Fruit fly (Drosophila melanogaster) whole organism, embryonic: Measurements from ENCODE around the gene Rdl.
A peak's percentile ranks its signal among the peaks of the same experiment; 100 is the strongest.

ENCODE experiments used
- Atf6 ChIP-seq: fragments of 200-800 bp; sonication (Bioruptor generic); IDR thresholded peaks from 2 replicates; pipeline ENCODE4 v1.3.6; 2022; ENCODE audit warnings: missing biosample characterization, missing genetic modification characterization
- BEAF-32 ChIP-seq: fragments of 200-800 bp; sonication (Bioruptor generic); optimal IDR thresholded peaks from 3 replicates; lab custom pipeline; 2017; ENCODE audit warnings: missing biosample characterization, missing genetic modification characterization, mild to moderate bottlenecking, moderate library complexity, missing genetic modification reagents
- CG10565 ChIP-seq: fragments of 200-800 bp; sonication (Bioruptor generic); optimal IDR thresholded peaks from 3 replicates; lab custom pipeline; 2016; ENCODE audit warnings: missing biosample characterization, mild to moderate bottlenecking, missing genetic modification characterization
- CG10959 ChIP-seq: fragments of 200-800 bp; sonication (Bioruptor generic); IDR thresholded peaks from 2 replicates; pipeline ENCODE4 v1.3.6; 2022; ENCODE audit warnings: missing biosample characterization, missing genetic modification characterization
- CG10979 ChIP-seq: fragments of 200-800 bp; sonication (Bioruptor generic); optimal IDR thresholded peaks from 2 replicates; lab custom pipeline; 2018; ENCODE audit warnings: missing biosample characterization, mild to moderate bottlenecking, missing genetic modification characterization, moderate library complexity
- CG11456 ChIP-seq: fragments of 200-800 bp; sonication (Bioruptor generic); IDR thresholded peaks from 3 replicates; pipeline ENCODE4 v1.3.6; 2022; ENCODE audit warnings: missing biosample characterization, missing genetic modification characterization
- CG14710 ChIP-seq: fragments of 200-800 bp; sonication (Bioruptor generic); optimal IDR thresholded peaks from 3 replicates; lab custom pipeline; 2019; ENCODE audit warnings: missing biosample characterization, mild to moderate bottlenecking, missing genetic modification characterization, moderate library complexity
- CG14965 ChIP-seq: fragments of 200-800 bp; sonication (Bioruptor generic); optimal IDR thresholded peaks from 2 replicates; lab custom pipeline; 2016; ENCODE audit warnings: missing biosample characterization, missing genetic modification characterization, borderline replicate concordance
- CG15011 ChIP-seq: fragments of 200-800 bp; sonication (Bioruptor generic); optimal IDR thresholded peaks from 3 replicates; lab custom pipeline; 2018; ENCODE audit warnings: missing biosample characterization, mild to moderate bottlenecking, missing genetic modification characterization
- CG15696 ChIP-seq: fragments of 200-800 bp; sonication (Bioruptor generic); optimal IDR thresholded peaks from 2 replicates; lab custom pipeline; 2019; ENCODE audit warnings: missing biosample characterization, mild to moderate bottlenecking, missing genetic modification characterization, moderate library complexity
- CG18599 ChIP-seq: fragments of 200-800 bp; sonication (Bioruptor generic); optimal IDR thresholded peaks from 3 replicates; lab custom pipeline; 2017; ENCODE audit warnings: missing biosample characterization, missing genetic modification characterization, mild to moderate bottlenecking, moderate library complexity, missing genetic modification reagents
- CG18619 ChIP-seq: fragments of 200-800 bp; sonication (Bioruptor generic); optimal IDR thresholded peaks from 3 replicates; lab custom pipeline; 2017; ENCODE audit warnings: missing biosample characterization, mild to moderate bottlenecking, missing genetic modification characterization
- CG2199 ChIP-seq: fragments of 200-800 bp; sonication (Bioruptor generic); IDR thresholded peaks from 3 replicates; pipeline ENCODE4 v1.3.6; 2022; ENCODE audit warnings: missing biosample characterization, missing genetic modification characterization
- CG31388 ChIP-seq: fragments of 200-800 bp; sonication (Bioruptor generic); optimal IDR thresholded peaks from 2 replicates; lab custom pipeline; 2016; ENCODE audit warnings: missing biosample characterization, missing genetic modification characterization
- CG32532 ChIP-seq: fragments of 200-800 bp; sonication (Bioruptor generic); IDR thresholded peaks from 2 replicates; pipeline ENCODE4 v1.3.6; 2022; ENCODE audit warnings: missing biosample characterization, missing genetic modification characterization
- CG33557 ChIP-seq: fragments of 200-800 bp; sonication (Bioruptor generic); optimal IDR thresholded peaks from 2 replicates; lab custom pipeline; 2019; ENCODE audit warnings: missing biosample characterization, mild to moderate bottlenecking, missing genetic modification characterization, moderate library complexity
- CG4424 ChIP-seq: fragments of 200-800 bp; sonication (Bioruptor generic); optimal IDR thresholded peaks from 3 replicates; lab custom pipeline; 2016; ENCODE audit warnings: missing biosample characterization, missing genetic modification characterization
- CG4730 ChIP-seq: fragments of 200-800 bp; sonication (Bioruptor generic); IDR thresholded peaks from 2 replicates; pipeline ENCODE4 v1.3.6; 2022; ENCODE audit warnings: missing biosample characterization, missing genetic modification characterization
- CG6254 ChIP-seq: fragments of 200-800 bp; sonication (Bioruptor generic); optimal IDR thresholded peaks from 3 replicates; lab custom pipeline; 2017; ENCODE audit warnings: mild to moderate bottlenecking, missing biosample characterization, missing genetic modification reagents, missing genetic modification characterization
- CG9727 ChIP-seq: fragments of 200-800 bp; sonication (Bioruptor generic); optimal IDR thresholded peaks from 3 replicates; lab custom pipeline; 2017; ENCODE audit warnings: missing biosample characterization, mild to moderate bottlenecking, missing genetic modification characterization
- Dp ChIP-seq: fragments of 200-800 bp; sonication (Bioruptor generic); optimal IDR thresholded peaks from 2 replicates; lab custom pipeline; 2018; ENCODE audit warnings: missing biosample characterization, mild to moderate bottlenecking, missing genetic modification characterization, moderate library complexity
- Drgx ChIP-seq: fragments of 200-800 bp; sonication (Bioruptor generic); IDR thresholded peaks from 2 replicates; pipeline ENCODE4 v1.3.6; 2022; ENCODE audit warnings: missing biosample characterization, missing genetic modification characterization
- ERR ChIP-seq: fragments of 200-800 bp; sonication (Bioruptor generic); optimal IDR thresholded peaks from 2 replicates; lab custom pipeline; 2016; ENCODE audit warnings: missing biosample characterization, missing genetic modification characterization
- Fer1 ChIP-seq: fragments of 200-800 bp; sonication (Bioruptor generic); optimal IDR thresholded peaks from 2 replicates; lab custom pipeline; 2017; ENCODE audit warnings: missing biosample characterization, mild to moderate bottlenecking, missing genetic modification characterization
- Hr78 ChIP-seq, 2 experiments: fragments of 200-800 bp in 1 of 2; fragments of >200 bp in 1 of 2; sonication (Bioruptor generic) in 1 of 2; optimal IDR thresholded peaks; 2 replicates each; lab custom pipeline; 2017 to 2019; ENCODE audit warnings: missing biosample characterization in 2 of 2, missing genetic modification characterization in 2 of 2, mild to moderate bottlenecking in 1 of 2, moderate library complexity in 1 of 2
- Jarid2 ChIP-seq: fragments of 200-800 bp; sonication (Bioruptor generic); optimal IDR thresholded peaks from 3 replicates; lab custom pipeline; 2017; ENCODE audit warnings: mild to moderate bottlenecking, missing biosample characterization, missing genetic modification reagents, missing genetic modification characterization
- Kr ChIP-seq: fragments of 200-800 bp; sonication (Bioruptor generic); optimal IDR thresholded peaks from 2 replicates; lab custom pipeline; 2017; ENCODE audit warnings: missing biosample characterization, mild to moderate bottlenecking, missing genetic modification characterization
- Spps ChIP-seq: fragments of 200-800 bp; sonication (Bioruptor generic); optimal IDR thresholded peaks from 2 replicates; lab custom pipeline; 2018; ENCODE audit warnings: missing biosample characterization, mild to moderate bottlenecking, missing genetic modification characterization
- Xrp1 ChIP-seq: fragments of 200-800 bp; sonication (Bioruptor generic); IDR thresholded peaks from 2 replicates; pipeline ENCODE4 v1.3.6; 2022; ENCODE audit warnings: missing biosample characterization, missing genetic modification characterization
- YL-1 ChIP-seq: fragments of 200-800 bp; sonication (Bioruptor generic); optimal IDR thresholded peaks from 3 replicates; lab custom pipeline; 2017; ENCODE audit warnings: missing biosample characterization, mild to moderate bottlenecking, missing genetic modification characterization
- amos ChIP-seq: fragments of 200-800 bp; sonication (Bioruptor generic); IDR thresholded peaks from 2 replicates; pipeline ENCODE4 v1.3.6; 2022; ENCODE audit warnings: missing biosample characterization, missing genetic modification characterization; ENCODE audit not compliant: partially characterized antibody
- cato ChIP-seq: fragments of 200-800 bp; sonication (Bioruptor generic); optimal IDR thresholded peaks from 2 replicates; lab custom pipeline; 2016; ENCODE audit warnings: missing biosample characterization, missing genetic modification characterization, borderline replicate concordance
- cg ChIP-seq: fragments of 200-800 bp; sonication (Bioruptor generic); optimal IDR thresholded peaks from 3 replicates; lab custom pipeline; 2019; ENCODE audit warnings: missing biosample characterization, mild to moderate bottlenecking, missing genetic modification characterization, moderate library complexity
- danr ChIP-seq: fragments of 200-800 bp; sonication (Bioruptor generic); IDR thresholded peaks from 2 replicates; pipeline ENCODE4 v1.3.6; 2022; ENCODE audit warnings: missing biosample characterization, missing genetic modification characterization
- dmrt11E ChIP-seq: fragments of 200-800 bp; sonication (Bioruptor generic); optimal IDR thresholded peaks from 3 replicates; lab custom pipeline; 2018; ENCODE audit warnings: missing biosample characterization, mild to moderate bottlenecking, missing genetic modification characterization, moderate library complexity
- eve ChIP-seq, 2 experiments: fragments of >200 bp; optimal IDR thresholded peaks; 2 replicates each; lab custom pipeline; 2017; ENCODE audit warnings: missing biosample characterization in 2 of 2, missing genetic modification characterization in 2 of 2
- fru ChIP-seq: fragments of >200 bp; optimal IDR thresholded peaks from 2 replicates; lab custom pipeline; 2017
- hbn ChIP-seq: fragments of 200-800 bp; sonication (Bioruptor generic); IDR thresholded peaks from 2 replicates; pipeline ENCODE4 v1.3.6; 2022; ENCODE audit warnings: missing biosample characterization, missing genetic modification characterization; ENCODE audit not compliant: partially characterized antibody
- insv ChIP-seq, 2 experiments: fragments of 200-800 bp; sonication (Bioruptor generic); optimal IDR thresholded peaks; 3 replicates each; lab custom pipeline; 2016 to 2018; ENCODE audit warnings: missing biosample characterization in 2 of 2, missing genetic modification characterization in 2 of 2
- luna ChIP-seq: fragments of 200-800 bp; sonication (Bioruptor generic); optimal IDR thresholded peaks from 2 replicates; lab custom pipeline; 2016; ENCODE audit warnings: missing biosample characterization, missing genetic modification characterization
- nau ChIP-seq: fragments of 200-800 bp; sonication (Bioruptor generic); optimal IDR thresholded peaks from 3 replicates; lab custom pipeline; 2017; ENCODE audit warnings: missing biosample characterization, mild to moderate bottlenecking, missing genetic modification characterization, missing genetic modification reagents
- pho ChIP-seq: fragments of 200-800 bp; sonication (Bioruptor generic); optimal IDR thresholded peaks from 2 replicates; lab custom pipeline; 2016; ENCODE audit warnings: missing biosample characterization, missing genetic modification characterization
- pzg ChIP-seq: fragments of 200-800 bp; sonication (Bioruptor generic); optimal IDR thresholded peaks from 3 replicates; lab custom pipeline; 2018; ENCODE audit warnings: missing biosample characterization, mild to moderate bottlenecking, missing genetic modification characterization, moderate library complexity
- slou ChIP-seq: fragments of 200-800 bp; sonication (Bioruptor generic); optimal IDR thresholded peaks from 3 replicates; lab custom pipeline; 2016; ENCODE audit warnings: missing biosample characterization, missing genetic modification characterization
- sug ChIP-seq: fragments of 200-800 bp; optimal IDR thresholded peaks from 2 replicates; lab custom pipeline; 2019; ENCODE audit warnings: missing biosample characterization, mild to moderate bottlenecking, missing genetic modification characterization, moderate library complexity
- unc-4 ChIP-seq: fragments of 200-800 bp; sonication (Bioruptor generic); IDR thresholded peaks from 2 replicates; pipeline ENCODE4 v1.3.6; 2022; ENCODE audit warnings: missing biosample characterization, missing genetic modification characterization; ENCODE audit not compliant: partially characterized antibody
- zfh1 ChIP-seq: fragments of 200-800 bp; sonication (Bioruptor generic); IDR thresholded peaks from 3 replicates; pipeline ENCODE4 v1.3.6; 2022; ENCODE audit warnings: missing biosample characterization, missing genetic modification characterization
- zfh2 ChIP-seq: fragments of 200-800 bp; sonication (Bioruptor generic); optimal IDR thresholded peaks from 2 replicates; lab custom pipeline; 2016; ENCODE audit warnings: missing biosample characterization, missing genetic modification characterization

Rdl gene

dm6 chr3L:9126888-9127689, 54.9 kb downstream of the Rdl start (continued):
- TF ChIP-seq CG10959 (no peak), pho (no peak), CG9727 (GFP tag; lab: Kevin White, UChicago) (peak; percentile 66), insv (GFP tag; optimal IDR thresholded peaks at IDR 0.05; lab: Kevin White, UChicago) (no peak), Atf6 (GFP tag; lab: Robert Waterston, UW) (0 out of 2 replicates have a peak, but pooled peaks have one; percentile 39), pzg (GFP tag; lab: Kevin White, UChicago) (no peak), CG2199 (GFP tag; lab: Robert Waterston, UW) (no peak), dmrt11E (tag; lab: Kevin White, UChicago) (no peak), Kr (GFP tag; lab: Kevin White, UChicago) (no peak), Spps (no peak), CG11456 (GFP tag; lab: Robert Waterston, UW) (peak; percentile 48; the same call in 1 of the 3 replicates), unc-4 (GFP tag; lab: Robert Waterston, UW) (no peak), zfh2 (peak; percentile 30), amos (GFP tag; lab: Robert Waterston, UW) (no peak), CG15696 (tag; lab: Kevin White, UChicago) (no peak), CG33557 (GFP tag; lab: Kevin White, UChicago) (no peak), CG4424 (no peak), CG31388 (GFP tag; lab: Kevin White, UChicago) (no peak), CG18619 (GFP tag; lab: Kevin White, UChicago) (peak; percentile 46), cato (no peak), sug (peak; percentile 80), hbn (GFP tag; lab: Robert Waterston, UW) (peak; percentile 26; the same call in 1 of the 2 replicates), eve (GFP tag; optimal IDR thresholded peaks at IDR 0.05; lab: Kevin White, UChicago) (peak in 1 of 2 experiments; percentile 41), slou (GFP tag; lab: Kevin White, UChicago) (peak; percentile 46), YL-1 (GFP tag; lab: Kevin White, UChicago) (no peak), Drgx (peak; percentile 39; the same call in 1 of the 2 replicates), luna (GFP tag; lab: Kevin White, UChicago) (peak; percentile 39), CG18599 (GFP tag; lab: Kevin White, UChicago) (peak; percentile 83), CG10979 (tag; lab: Kevin White, UChicago) (peak; percentile 14), zfh1 (GFP tag; lab: Robert Waterston, UW) (0 out of 3 replicates have a peak, but pooled peaks have one; percentile 27), BEAF-32 (GFP tag; lab: Kevin White, UChicago) (no peak), nau (GFP tag; lab: Kevin White, UChicago) (peak; percentile 47), Dp (no peak), CG4730 (GFP tag; lab: Robert Waterston, UW) (no peak), ERR (no peak), CG32532 (0 out of 2 replicates have a peak, but pooled peaks have one; percentile 28), CG6254 (no peak), CG15011 (peak; percentile 44), Fer1 (GFP tag; lab: Kevin White, UChicago) (peak; percentile 81), Hr78 (GFP tag; optimal IDR thresholded peaks at IDR 0.05; lab: Kevin White, UChicago) (no peak), CG10565 (GFP tag; lab: Kevin White, UChicago) (no peak), Jarid2 (GFP tag; lab: Kevin White, UChicago) (no peak), cg (GFP tag; lab: Kevin White, UChicago) (no peak), CG14965 (GFP tag; lab: Kevin White, UChicago) (no peak), CG14710 (tag; lab: Kevin White, UChicago) (no peak), Xrp1 (GFP tag; lab: Robert Waterston, UW) (peak; percentile 48; the same call in 1 of the 2 replicates), fru (lab: Kevin White, UChicago) (no peak), danr (0 out of 2 replicates have a peak, but pooled peaks have one; percentile 21)
